Worm (Caenorhabditis elegans) whole organism, young adult: ENCODE data around the gene F16B12.1.

Source experiments
- B0261.1 ChIP-seq: sonication (generic microtip); optimal IDR thresholded peaks from 2 replicates; lab custom pipeline; 2016; ENCODE audit warnings: mild to moderate bottlenecking, missing genetic modification characterization, moderate library complexity, missing compliant biosample characterization
- F37B4.10 ChIP-seq: fragments of 200-800 bp; sonication (Bioruptor generic); IDR thresholded peaks from 2 replicates; pipeline ENCODE4 v1.3.6; 2022; ENCODE audit warnings: missing genetic modification characterization, missing compliant biosample characterization
- F57A8.1 ChIP-seq: fragments of 200-800 bp; sonication (Bioruptor generic); optimal IDR thresholded peaks from 2 replicates; lab custom pipeline; 2018; ENCODE audit warnings: mild to moderate bottlenecking, missing genetic modification characterization, moderate library complexity, missing compliant biosample characterization
- Y67H2A.10 ChIP-seq: fragments of 200-800 bp; sonication (Bioruptor generic); conservative IDR thresholded peaks from 2 replicates; pipeline ENCODE4 v1.3.6; 2022; ENCODE audit warnings: missing genetic modification reagents, missing genetic modification characterization, missing compliant biosample characterization
- ccch-3 ChIP-seq: fragments of 200-800 bp; sonication (Bioruptor generic); optimal IDR thresholded peaks from 2 replicates; lab custom pipeline; 2018; ENCODE audit warnings: mild to moderate bottlenecking, missing genetic modification characterization, missing compliant biosample characterization
- ets-4 ChIP-seq: fragments of 200-800 bp; sonication (Bioruptor generic); optimal IDR thresholded peaks from 2 replicates; lab custom pipeline; 2018; ENCODE audit warnings: mild to moderate bottlenecking, missing genetic modification characterization, missing compliant biosample characterization
- him-1 ChIP-seq: sonication (generic microtip); optimal IDR thresholded peaks from 2 replicates; lab custom pipeline; 2016; ENCODE audit warnings: missing genotype, missing genetic modification reagents, missing genetic modification characterization, missing compliant biosample characterization
- hsf-1 ChIP-seq: fragments of 200-800 bp; sonication (Bioruptor generic); IDR thresholded peaks from 2 replicates; pipeline ENCODE4 v1.3.6; 2022; ENCODE audit warnings: missing genetic modification reagents, missing genetic modification characterization, missing compliant biosample characterization
- let-607 ChIP-seq, 2 experiments: fragments of 200-800 bp in 1 of 2; sonication (Bioruptor generic) in 1 of 2; sonication (generic microtip) in 1 of 2; optimal IDR thresholded peaks; 2 replicates each; lab custom pipeline; 2016 to 2018; ENCODE audit warnings: mild to moderate bottlenecking in 2 of 2, missing compliant biosample characterization in 2 of 2, missing genetic modification characterization in 2 of 2, moderate library complexity in 2 of 2, missing genotype in 1 of 2
- madf-10 ChIP-seq: sonication (generic microtip); optimal IDR thresholded peaks from 2 replicates; lab custom pipeline; 2016; ENCODE audit warnings: mild to moderate bottlenecking, missing genetic modification characterization, missing compliant biosample characterization
- unc-62 ChIP-seq: fragments of 150-350 bp; optimal IDR thresholded peaks from 2 replicates; lab custom pipeline; 2014; ENCODE audit warnings: missing biosample characterization, missing genetic modification reagents, missing genetic modification characterization
- ztf-18 ChIP-seq: sonication (generic microtip); optimal IDR thresholded peaks from 2 replicates; lab custom pipeline; 2016; ENCODE audit warnings: missing genotype, mild to moderate bottlenecking, missing genetic modification characterization, missing compliant biosample characterization

ce11 chrX:14131476-14131875, 46.2 kb downstream of the F16B12.1 start:
- TF ChIP-seq madf-10: no peak
- no peak for TF ChIP-seq F37B4.10 (GFP tag; lab: Robert Waterston, UW)
- no peak for TF ChIP-seq B0261.1 (tag; lab: Kevin White, UChicago)
- TF ChIP-seq Y67H2A.10 (GFP tag; lab: Robert Waterston, UW): no peak
- TF ChIP-seq ets-4 (GFP tag; lab: Kevin White, UChicago): no peak
- TF ChIP-seq F57A8.1: no peak
- TF ChIP-seq unc-62 (GFP tag; lab: Kevin White, UChicago): no peak
- TF ChIP-seq let-607 (tag; optimal IDR thresholded peaks at IDR 0.05; lab: Kevin White, UChicago): no peak
- no peak for TF ChIP-seq ccch-3 (GFP tag; lab: Kevin White, UChicago)
- no peak for TF ChIP-seq ztf-18 (tag; lab: Kevin White, UChicago)
- no peak for TF ChIP-seq hsf-1
- no peak for TF ChIP-seq him-1 (tag; lab: Kevin White, UChicago)
